In the genomic region with DNA sequence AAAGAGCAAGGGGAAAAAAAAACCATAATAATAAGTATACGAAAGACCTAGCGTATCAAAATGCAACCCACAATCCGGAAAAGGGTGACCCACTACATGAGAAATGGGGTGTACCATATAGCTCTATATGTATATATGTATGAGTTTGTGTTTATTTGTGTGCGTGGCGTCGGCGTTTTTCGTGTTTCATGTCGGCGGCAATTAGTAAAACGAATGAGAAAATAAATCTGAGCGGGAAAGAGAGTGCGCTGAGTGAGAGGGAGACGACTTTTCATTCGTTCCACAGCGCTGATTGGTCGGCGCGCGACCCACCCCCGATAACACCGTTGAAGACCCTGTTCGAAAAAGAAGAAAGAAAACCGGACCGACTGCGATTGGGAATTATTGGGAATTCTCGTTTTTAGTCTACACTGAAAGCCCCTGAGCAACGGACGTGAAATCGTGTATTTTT, we compare ENCODE assay signal across 5 fruit fly cellular contexts.
TF ChIP-seq lines count a peak whose summit lies in the region.

A gene (plus strand): TSS at position 401 of the 451 bp plus-strand sequence.

- no peak for TF ChIP-seq CTCF in whole organism, embryonic (GFP tag; optimal IDR thresholded peaks at IDR 0.05; lab: Kevin White, UChicago)

TF ChIP-seq in whole organism, 6 proteins besides CTCF, POLR2A, EP300 and RAD21:
- TF ChIP-seq CG8478 (optimal IDR thresholded peaks at IDR 0.05; lab: Kevin White, UChicago) (peak; percentile 35), pan (optimal IDR thresholded peaks at IDR 0.05; lab: Kevin White, UChicago) (no peak), Dll (optimal IDR thresholded peaks at IDR 0.05; lab: Kevin White, UChicago) (no peak), psq (optimal IDR thresholded peaks at IDR 0.05; lab: Kevin White, UChicago) (no peak)

TF ChIP-seq in whole organism, adult, 20 proteins besides CTCF, POLR2A, EP300 and RAD21:
- TF ChIP-seq kay (GFP tag; lab: Kevin White, UChicago; ENCODE audit: borderline replicate concordance), result no peak
- peak; percentile 8 for TF ChIP-seq pad (GFP tag; optimal IDR thresholded peaks at IDR 0.05; lab: Kevin White, UChicago)

TF ChIP-seq in whole organism, embryonic, 481 proteins besides CTCF, POLR2A, EP300 and RAD21 (continues in another document):
- TF ChIP-seq Dp (GFP tag; optimal IDR thresholded peaks at IDR 0.05; lab: Kevin White, UChicago) (no peak), Sox100B (GFP tag; optimal IDR thresholded peaks at IDR 0.05; lab: Kevin White, UChicago) (no peak), Nf-YB (GFP tag; optimal IDR thresholded peaks at IDR 0.05; lab: Kevin White, UChicago) (peak; percentile 99), ATbp (GFP tag; optimal IDR thresholded peaks at IDR 0.05; lab: Kevin White, UChicago) (no peak), CG9437 (GFP tag; optimal IDR thresholded peaks at IDR 0.05; lab: Kevin White, UChicago) (no peak), pho (GFP tag; optimal IDR thresholded peaks at IDR 0.05; lab: Kevin White, UChicago) (no peak), mld (GFP tag; IDR thresholded peaks at IDR 0.05; lab: Robert Waterston, UW; ENCODE audit: partially characterized antibody) (no peak), Hr78 (GFP tag; optimal IDR thresholded peaks at IDR 0.05; lab: Kevin White, UChicago) (no peak), br (optimal IDR thresholded peaks at IDR 0.05; lab: Kevin White, UChicago) (no peak), bowl (GFP tag; IDR thresholded peaks at IDR 0.05; lab: Robert Waterston, UW) (no peak), CG12744 (GFP tag; optimal IDR thresholded peaks at IDR 0.05; lab: Kevin White, UChicago) (no peak), CG12104 (GFP tag; optimal IDR thresholded peaks at IDR 0.05; lab: Kevin White, UChicago) (no peak), bigmax (GFP tag; optimal IDR thresholded peaks at IDR 0.05; lab: Kevin White, UChicago) (no peak), cg (GFP tag; optimal IDR thresholded peaks at IDR 0.05; lab: Kevin White, UChicago) (peak; percentile 94), wor (GFP tag; IDR thresholded peaks at IDR 0.05; lab: Robert Waterston, UW) (no peak), cwo (GFP tag; optimal IDR thresholded peaks at IDR 0.05; lab: Kevin White, UChicago) (no peak), CG10321 (GFP tag; IDR thresholded peaks at IDR 0.05; lab: Robert Waterston, UW) (peak; percentile 79), D19B (GFP tag; optimal IDR thresholded peaks at IDR 0.05; lab: Kevin White, UChicago) (no peak), Lpt (GFP tag; optimal IDR thresholded peaks at IDR 0.05; lab: Kevin White, UChicago) (no peak), Nf-YC (tag; optimal IDR thresholded peaks at IDR 0.05; lab: Kevin White, UChicago) (peak; percentile 98), Blimp-1 (GFP tag; optimal IDR thresholded peaks at IDR 0.05; lab: Kevin White, UChicago) (no peak), gro (GFP tag; optimal IDR thresholded peaks at IDR 0.05; lab: Kevin White, UChicago) (no peak), chm (GFP tag; IDR thresholded peaks at IDR 0.05; lab: Robert Waterston, UW) (no peak), CG11560 (tag; IDR thresholded peaks at IDR 0.05; lab: Robert Waterston, UW) (no peak), CG12769 (tag; optimal IDR thresholded peaks at IDR 0.05; lab: Kevin White, UChicago) (no peak), nerfin-1 (tag; optimal IDR thresholded peaks at IDR 0.05; lab: Kevin White, UChicago) (peak; percentile 11), CG4360 (GFP tag; IDR thresholded peaks at IDR 0.05; lab: Robert Waterston, UW) (peak; percentile 1; the same call in 1 of the 2 replicates), Lim3 (GFP tag; IDR thresholded peaks at IDR 0.05; lab: Robert Waterston, UW) (no peak)

TF ChIP-seq in whole organism, prepupa, 60 proteins besides CTCF, POLR2A, EP300 and RAD21:
- TF ChIP-seq acj6 (GFP tag; optimal IDR thresholded peaks at IDR 0.05; lab: Kevin White, UChicago), result no peak
- TF ChIP-seq CG15336 (GFP tag; IDR thresholded peaks at IDR 0.05; lab: Robert Waterston, UW), result 0 out of 2 replicates have a peak, but pooled peaks have one; percentile 13
- peak; percentile 21 for TF ChIP-seq Eip78C (GFP tag; lab: Kevin White, UChicago)
- TF ChIP-seq eg (GFP tag; IDR thresholded peaks at IDR 0.05; lab: Robert Waterston, UW), result 0 out of 3 replicates have a peak, but pooled peaks have one; percentile 14

TF ChIP-seq in whole organism, pupa, 21 proteins besides CTCF, POLR2A, EP300 and RAD21:
- TF ChIP-seq CG8159 (tag; optimal IDR thresholded peaks at IDR 0.05; lab: Kevin White, UChicago) (peak; percentile 34), CG32121 (GFP tag; IDR thresholded peaks at IDR 0.05; lab: Robert Waterston, UW) (peak; percentile 28; the same call in 1 of the 2 replicates), CG15710 (tag; optimal IDR thresholded peaks at IDR 0.05; lab: Kevin White, UChicago) (no peak), CG9948 (tag; optimal IDR thresholded peaks at IDR 0.05; lab: Kevin White, UChicago) (no peak)
